Fruit fly (Drosophila melanogaster) whole organism, embryonic: ENCODE results near the gene Trf4-1.

Experiments
- Blimp-1 ChIP-seq: fragments of 200-800 bp; sonication (Bioruptor generic); optimal IDR thresholded peaks from 3 replicates; lab custom pipeline; 2018; ENCODE audit warnings: missing biosample characterization, missing genetic modification characterization, mild to moderate bottlenecking, moderate library complexity, missing genetic modification reagents
- CG1024 ChIP-seq: fragments of 200-800 bp; sonication (Bioruptor generic); IDR thresholded peaks from 2 replicates; pipeline ENCODE4 v1.3.6; 2022; ENCODE audit warnings: missing biosample characterization, missing genetic modification characterization
- CG10959 ChIP-seq: fragments of 200-800 bp; sonication (Bioruptor generic); IDR thresholded peaks from 2 replicates; pipeline ENCODE4 v1.3.6; 2022; ENCODE audit warnings: missing biosample characterization, missing genetic modification characterization
- CG11504 ChIP-seq: fragments of 200-800 bp; sonication (Bioruptor generic); optimal IDR thresholded peaks from 3 replicates; lab custom pipeline; 2019; ENCODE audit warnings: missing biosample characterization, mild to moderate bottlenecking, missing genetic modification characterization, moderate library complexity
- CG12104 ChIP-seq: fragments of 200-800 bp; sonication (Bioruptor generic); optimal IDR thresholded peaks from 3 replicates; lab custom pipeline; 2016; ENCODE audit warnings: missing biosample characterization, missing genetic modification characterization
- CG12744 ChIP-seq: fragments of 200-800 bp; sonication (Bioruptor generic); optimal IDR thresholded peaks from 2 replicates; lab custom pipeline; 2016; ENCODE audit warnings: missing biosample characterization, missing genetic modification characterization
- CG13424 ChIP-seq: fragments of 200-800 bp; sonication (Bioruptor generic); optimal IDR thresholded peaks from 2 replicates; lab custom pipeline; 2019; ENCODE audit warnings: missing biosample characterization, mild to moderate bottlenecking, missing genetic modification characterization, moderate library complexity
- CG13894 ChIP-seq: fragments of 200-800 bp; sonication (Bioruptor generic); optimal IDR thresholded peaks from 3 replicates; lab custom pipeline; 2018; ENCODE audit warnings: missing biosample characterization, mild to moderate bottlenecking, missing genetic modification characterization, moderate library complexity
- CG14441 ChIP-seq: fragments of 200-800 bp; sonication (Bioruptor generic); IDR thresholded peaks from 2 replicates; pipeline ENCODE4 v1.3.6; 2022; ENCODE audit warnings: missing biosample characterization, missing genetic modification characterization
- CG15269 ChIP-seq: fragments of 200-800 bp; sonication (Bioruptor generic); optimal IDR thresholded peaks from 2 replicates; lab custom pipeline; 2018; ENCODE audit warnings: missing biosample characterization, mild to moderate bottlenecking, missing genetic modification characterization, moderate library complexity
- CG16813 ChIP-seq: fragments of 200-800 bp; sonication (Bioruptor generic); IDR thresholded peaks from 3 replicates; pipeline ENCODE4 v1.3.6; 2022; ENCODE audit warnings: missing biosample characterization, missing genetic modification characterization; ENCODE audit not compliant: partially characterized antibody
- CG17385 ChIP-seq: fragments of 200-800 bp; sonication (Bioruptor generic); optimal IDR thresholded peaks from 3 replicates; lab custom pipeline; 2018; ENCODE audit warnings: missing biosample characterization, mild to moderate bottlenecking, missing genetic modification characterization
- CG18764 ChIP-seq: fragments of 200-800 bp; sonication (Bioruptor generic); optimal IDR thresholded peaks from 3 replicates; lab custom pipeline; 2016; ENCODE audit warnings: missing biosample characterization, missing genetic modification characterization
- CG2199 ChIP-seq: fragments of 200-800 bp; sonication (Bioruptor generic); IDR thresholded peaks from 3 replicates; pipeline ENCODE4 v1.3.6; 2022; ENCODE audit warnings: missing biosample characterization, missing genetic modification characterization
- CG2678 ChIP-seq: fragments of 200-800 bp; sonication (Bioruptor generic); optimal IDR thresholded peaks from 3 replicates; lab custom pipeline; 2019; ENCODE audit warnings: missing biosample characterization, mild to moderate bottlenecking, missing genetic modification characterization, moderate library complexity
- CG30403 ChIP-seq: fragments of 200-800 bp; sonication (Bioruptor generic); optimal IDR thresholded peaks from 3 replicates; lab custom pipeline; 2016; ENCODE audit warnings: missing biosample characterization, missing genetic modification characterization
- CG4404 ChIP-seq: fragments of 200-800 bp; sonication (Bioruptor generic); IDR thresholded peaks from 2 replicates; pipeline ENCODE4 v1.3.6; 2022; ENCODE audit warnings: missing biosample characterization, missing genetic modification characterization
- CG4854 ChIP-seq: fragments of 200-800 bp; sonication (Bioruptor generic); optimal IDR thresholded peaks from 2 replicates; lab custom pipeline; 2016; ENCODE audit warnings: missing biosample characterization, missing genetic modification characterization, inconsistent platforms
- CG6175 ChIP-seq: fragments of 200-800 bp; sonication (Bioruptor generic); IDR thresholded peaks from 3 replicates; pipeline ENCODE4 v1.3.6; 2022; ENCODE audit warnings: missing biosample characterization, missing genetic modification characterization
- CG6683 ChIP-seq: fragments of 200-800 bp; sonication (Bioruptor generic); optimal IDR thresholded peaks from 2 replicates; lab custom pipeline; 2017; ENCODE audit warnings: missing biosample characterization, mild to moderate bottlenecking, missing genetic modification characterization, missing genetic modification reagents
- CG6813 ChIP-seq: fragments of 200-800 bp; sonication (Bioruptor generic); optimal IDR thresholded peaks from 2 replicates; lab custom pipeline; 2017; ENCODE audit warnings: missing biosample characterization, missing genetic modification characterization, mild to moderate bottlenecking, moderate library complexity, missing genetic modification reagents
- CG7786 ChIP-seq: fragments of 200-800 bp; sonication (Bioruptor generic); optimal IDR thresholded peaks from 2 replicates; lab custom pipeline; 2016; ENCODE audit warnings: missing biosample characterization, missing genetic modification characterization
- CG7987 ChIP-seq: fragments of 200-800 bp; sonication (Bioruptor generic); optimal IDR thresholded peaks from 2 replicates; lab custom pipeline; 2018; ENCODE audit warnings: missing biosample characterization, mild to moderate bottlenecking, missing genetic modification characterization, moderate library complexity
- CG9609 ChIP-seq: fragments of 200-800 bp; sonication (Bioruptor generic); optimal IDR thresholded peaks from 3 replicates; lab custom pipeline; 2016; ENCODE audit warnings: missing biosample characterization, missing genetic modification characterization
- CHES-1-like ChIP-seq: fragments of 200-800 bp; sonication (Bioruptor generic); optimal IDR thresholded peaks from 2 replicates; lab custom pipeline; 2016; ENCODE audit warnings: missing biosample characterization, missing genetic modification characterization
- Dfd ChIP-seq, 2 experiments: fragments of >200 bp; optimal IDR thresholded peaks; 2 replicates each; lab custom pipeline; 2017; ENCODE audit warnings: missing biosample characterization in 2 of 2, missing genetic modification characterization in 2 of 2
- Eip74EF ChIP-seq, 2 experiments: fragments of 200-800 bp in 1 of 2; fragments of >200 bp in 1 of 2; sonication (Bioruptor generic) in 1 of 2; optimal IDR thresholded peaks; 2 replicates each; lab custom pipeline; 2017 to 2019; ENCODE audit warnings: missing biosample characterization in 2 of 2, missing genetic modification characterization in 2 of 2, mild to moderate bottlenecking in 1 of 2, moderate library complexity in 1 of 2
- HLH54F ChIP-seq: fragments of 200-800 bp; sonication (Bioruptor generic); optimal IDR thresholded peaks from 3 replicates; lab custom pipeline; 2016; ENCODE audit warnings: missing biosample characterization, missing genetic modification characterization
- Hr78 ChIP-seq, 2 experiments: fragments of 200-800 bp in 1 of 2; fragments of >200 bp in 1 of 2; sonication (Bioruptor generic) in 1 of 2; optimal IDR thresholded peaks; 2 replicates each; lab custom pipeline; 2017 to 2019; ENCODE audit warnings: missing biosample characterization in 2 of 2, missing genetic modification characterization in 2 of 2, mild to moderate bottlenecking in 1 of 2, moderate library complexity in 1 of 2
- Hsf ChIP-seq: fragments of 200-800 bp; sonication (Bioruptor generic); optimal IDR thresholded peaks from 3 replicates; lab custom pipeline; 2016; ENCODE audit warnings: missing biosample characterization, missing genetic modification characterization
- Med ChIP-seq: fragments of 200-800 bp; sonication (Bioruptor generic); peaks from one replicate; lab custom pipeline; 2016; ENCODE audit warnings: missing biosample characterization, missing genetic modification characterization, mild to moderate bottlenecking, inconsistent platforms, moderate library complexity
- Meics ChIP-seq: fragments of 200-800 bp; sonication (Bioruptor generic); optimal IDR thresholded peaks from 2 replicates; lab custom pipeline; 2017; ENCODE audit warnings: missing biosample characterization, mild to moderate bottlenecking, missing genetic modification characterization
- Mrtf ChIP-seq: fragments of 200-800 bp; sonication (Bioruptor generic); IDR thresholded peaks from 3 replicates; pipeline ENCODE4 v1.3.6; 2022; ENCODE audit warnings: missing biosample characterization, missing genetic modification characterization
- NC2β ChIP-seq: fragments of 200-800 bp; sonication (Bioruptor generic); optimal IDR thresholded peaks from 2 replicates; lab custom pipeline; 2016; ENCODE audit warnings: missing biosample characterization, missing genetic modification characterization
- NfI ChIP-seq: fragments of 200-800 bp; sonication (Bioruptor generic); optimal IDR thresholded peaks from 3 replicates; lab custom pipeline; 2018; ENCODE audit warnings: missing biosample characterization, mild to moderate bottlenecking, missing genetic modification characterization, moderate library complexity
- Opbp ChIP-seq: fragments of 200-800 bp; sonication (Bioruptor generic); IDR thresholded peaks from 3 replicates; pipeline ENCODE4 v1.3.6; 2022; ENCODE audit warnings: missing biosample characterization, missing genetic modification characterization; ENCODE audit not compliant: partially characterized antibody
- Side ChIP-seq: fragments of 200-800 bp; sonication (Bioruptor generic); optimal IDR thresholded peaks from 2 replicates; lab custom pipeline; 2016; ENCODE audit warnings: missing biosample characterization, missing genetic modification characterization
- Sin3A ChIP-seq: fragments of >200 bp; optimal IDR thresholded peaks from 2 replicates; lab custom pipeline; 2018
- ab ChIP-seq: fragments of 200-800 bp; sonication (Bioruptor generic); optimal IDR thresholded peaks from 2 replicates; lab custom pipeline; 2016; ENCODE audit warnings: missing biosample characterization, missing genetic modification characterization
- crc ChIP-seq: fragments of 200-800 bp; sonication (Bioruptor generic); optimal IDR thresholded peaks from 2 replicates; lab custom pipeline; 2016; ENCODE audit warnings: missing biosample characterization, missing genetic modification characterization
- da ChIP-seq: fragments of 200-800 bp; sonication (Bioruptor generic); optimal IDR thresholded peaks from 2 replicates; lab custom pipeline; 2016; ENCODE audit warnings: missing biosample characterization, missing genetic modification characterization
- ewg ChIP-seq: fragments of 200-800 bp; sonication (Bioruptor generic); optimal IDR thresholded peaks from 3 replicates; lab custom pipeline; 2017; ENCODE audit warnings: mild to moderate bottlenecking, missing biosample characterization, missing genetic modification reagents, missing genetic modification characterization
- fru ChIP-seq: fragments of >200 bp; optimal IDR thresholded peaks from 2 replicates; lab custom pipeline; 2017
- ham ChIP-seq: fragments of 200-800 bp; sonication (Bioruptor generic); IDR thresholded peaks from 2 replicates; pipeline ENCODE4 v1.3.6; 2022; ENCODE audit warnings: missing biosample characterization, missing genetic modification characterization
- kni ChIP-seq: fragments of 200-800 bp; sonication (Bioruptor generic); optimal IDR thresholded peaks from 3 replicates; lab custom pipeline; 2017; ENCODE audit warnings: mild to moderate bottlenecking, missing biosample characterization, missing genetic modification reagents, missing genetic modification characterization
- pan ChIP-seq, 4 experiments: fragments of >200 bp in 3 of 4; fragments of 200-800 bp in 1 of 4; sonication (Bioruptor generic) in 1 of 4; optimal IDR thresholded peaks in 3 of 4; IDR thresholded peaks in 1 of 4; 2 replicates each; pipeline versions ENCODE4 v1.3.6 to Lab custom; 2017 to 2022; ENCODE audit warnings: missing biosample characterization in 2 of 4, missing genetic modification characterization in 2 of 4, mixed read lengths in 1 of 4
- pfk ChIP-seq: fragments of 200-800 bp; sonication (Bioruptor generic); optimal IDR thresholded peaks from 2 replicates; lab custom pipeline; 2018; ENCODE audit warnings: missing biosample characterization, mild to moderate bottlenecking, missing genetic modification characterization, moderate library complexity
- schlank ChIP-seq: fragments of 200-800 bp; sonication (Bioruptor generic); optimal IDR thresholded peaks from 2 replicates; lab custom pipeline; 2018; ENCODE audit warnings: missing biosample characterization, mild to moderate bottlenecking, missing genetic modification characterization
- so ChIP-seq: fragments of 200-800 bp; sonication (Bioruptor generic); IDR thresholded peaks from 3 replicates; pipeline ENCODE4 v1.3.6; 2022; ENCODE audit warnings: missing biosample characterization, missing genetic modification characterization
- wek ChIP-seq: fragments of 200-800 bp; sonication (Bioruptor generic); optimal IDR thresholded peaks from 3 replicates; lab custom pipeline; 2018; ENCODE audit warnings: missing biosample characterization, mild to moderate bottlenecking, missing genetic modification characterization, moderate library complexity

Gene Trf4-1

dm6 chrX:8538182-8538581 lies 21.9 kb upstream of the Trf4-1 start (continued):
- TF ChIP-seq crc (GFP tag; lab: Kevin White, UChicago), result peak; percentile 48
- TF ChIP-seq pfk (GFP tag; lab: Kevin White, UChicago), result no peak
- TF ChIP-seq wek (GFP tag; lab: Kevin White, UChicago), result peak; percentile 10
- no peak for TF ChIP-seq schlank (tag; lab: Kevin White, UChicago)
- peak; percentile 54 for TF ChIP-seq CG6813 (GFP tag; lab: Kevin White, UChicago)
- no peak for TF ChIP-seq da
- 0 out of 3 replicates have a peak, but pooled peaks have one; percentile 6 for TF ChIP-seq CG6175 (GFP tag; lab: Robert Waterston, UW)
- peak; percentile 16 for TF ChIP-seq CG6683 (GFP tag; lab: Kevin White, UChicago)
- TF ChIP-seq CG17385, result peak; percentile 61
- peak; percentile 56; the same call in 1 of the 2 replicates for TF ChIP-seq CG1024 (GFP tag; lab: Robert Waterston, UW)
- no peak for TF ChIP-seq fru (lab: Kevin White, UChicago)
- TF ChIP-seq Sin3A (lab: Kevin White, UChicago), result no peak
- peak; percentile 47 for TF ChIP-seq Side (GFP tag; lab: Kevin White, UChicago)
- TF ChIP-seq HLH54F, result peak; percentile 12
- no peak for TF ChIP-seq ab (GFP tag; lab: Kevin White, UChicago)
- TF ChIP-seq CG4854 (GFP tag; lab: Kevin White, UChicago), result peak; percentile 36
- TF ChIP-seq CG30403 (GFP tag; lab: Kevin White, UChicago), result peak; percentile 63
- no peak for TF ChIP-seq ham
- TF ChIP-seq NfI (GFP tag; lab: Kevin White, UChicago), result peak; percentile 49
- TF ChIP-seq CG14441 (GFP tag; lab: Robert Waterston, UW), result peak; percentile 64
- no peak for TF ChIP-seq CG12104 (GFP tag; lab: Kevin White, UChicago)
- TF ChIP-seq so (GFP tag; lab: Robert Waterston, UW), result peak; percentile 75; the same call in 1 of the 3 replicates
- TF ChIP-seq Mrtf (GFP tag; lab: Robert Waterston, UW), result peak; percentile 56; the same call in 1 of the 3 replicates
- peak; percentile 50 for TF ChIP-seq CG12744 (GFP tag; lab: Kevin White, UChicago)
- peak in 1 of 2 experiments; percentile 68 for TF ChIP-seq Eip74EF (GFP tag; optimal IDR thresholded peaks at IDR 0.05; lab: Kevin White, UChicago)
- peak; percentile 79 for TF ChIP-seq CG2678 (tag; lab: Kevin White, UChicago)
- peak; percentile 60 for TF ChIP-seq Meics
- peak; percentile 43 for TF ChIP-seq NC2β (GFP tag; lab: Kevin White, UChicago)
- TF ChIP-seq CG7786 (GFP tag; lab: Kevin White, UChicago), result peak; percentile 9
- peak; percentile 73 for TF ChIP-seq CG15269 (tag; lab: Kevin White, UChicago)
- peak; percentile 68 for TF ChIP-seq CG13424
- no peak for TF ChIP-seq CG16813 (GFP tag; lab: Robert Waterston, UW)
- TF ChIP-seq CHES-1-like (GFP tag; lab: Kevin White, UChicago), result no peak
- TF ChIP-seq Hr78 (GFP tag; optimal IDR thresholded peaks at IDR 0.05; lab: Kevin White, UChicago), result peak in 1 of 2 experiments; percentile 4
- TF ChIP-seq CG9609 (GFP tag; lab: Kevin White, UChicago), result peak; percentile 16
- peak; percentile 68 for TF ChIP-seq CG10959 (GFP tag; lab: Robert Waterston, UW)
- TF ChIP-seq kni, result no peak
- TF ChIP-seq Blimp-1 (GFP tag; lab: Kevin White, UChicago), result peak; percentile 74
- no peak for TF ChIP-seq Dfd (GFP tag; optimal IDR thresholded peaks at IDR 0.05; lab: Kevin White, UChicago)
- TF ChIP-seq Med (GFP tag; lab: Kevin White, UChicago), result peak; percentile 87
- no peak for TF ChIP-seq pan (optimal IDR thresholded peaks at IDR 0.05; lab: Kevin White, UChicago)
- peak in 1 of 2 experiments; percentile 73 for TF ChIP-seq pan (GFP tag; optimal IDR thresholded peaks at IDR 0.05 in 1 of 2, IDR thresholded peaks at IDR 0.05 in 1 of 2)
- peak; percentile 56 for TF ChIP-seq Hsf (GFP tag; lab: Kevin White, UChicago)
- peak; percentile 8 for TF ChIP-seq CG7987 (GFP tag; lab: Kevin White, UChicago)
- no peak for TF ChIP-seq Opbp
- TF ChIP-seq CG18764, result peak; percentile 2
- peak; percentile 34 for TF ChIP-seq ewg
- TF ChIP-seq CG4404 (GFP tag; lab: Robert Waterston, UW), result peak; percentile 26; the same call in 1 of the 2 replicates
- TF ChIP-seq CG2199, result no peak
- TF ChIP-seq CG13894 (tag; lab: Kevin White, UChicago), result peak; percentile 10
- peak; percentile 85 for TF ChIP-seq CG11504 (tag; lab: Kevin White, UChicago)
